Worm (Caenorhabditis elegans) whole organism, midembryonic: Measurements from ENCODE around the gene F15H10.8.

Source experiments
- T22C8.4 ChIP-seq: fragments of 200-800 bp; sonication (Bioruptor generic); IDR thresholded peaks from 2 replicates; pipeline ENCODE4 v1.3.6; 2022; ENCODE audit warnings: missing genetic modification characterization, missing compliant biosample characterization
- cog-1 ChIP-seq: sonication (generic microtip); optimal IDR thresholded peaks from 2 replicates; lab custom pipeline; 2016; ENCODE audit warnings: missing genetic modification characterization, missing compliant biosample characterization
- flt-1 ChIP-seq: fragments of 200-800 bp; sonication (Bioruptor generic); IDR thresholded peaks from 2 replicates; pipeline ENCODE4 v1.3.6; 2022; ENCODE audit warnings: missing genetic modification characterization, missing compliant biosample characterization
- klf-2 ChIP-seq: fragments of 200-800 bp; sonication (Bioruptor generic); conservative IDR thresholded peaks from 2 replicates; pipeline ENCODE4 v1.3.6; 2022; ENCODE audit warnings: missing genetic modification reagents, missing genetic modification characterization, missing compliant biosample characterization
- med-1 ChIP-seq: sonication (generic microtip); optimal IDR thresholded peaks from 2 replicates; lab custom pipeline; 2017; ENCODE audit warnings: missing genetic modification characterization, mild to moderate bottlenecking, missing compliant biosample characterization, antibody characterized with exemption, missing genetic modification reagents; ENCODE audit not compliant: insufficient read depth
- ref-1 ChIP-seq: fragments of 200-800 bp; sonication (Bioruptor generic); conservative IDR thresholded peaks from 2 replicates; pipeline ENCODE4 v1.3.6; 2022; ENCODE audit warnings: missing genetic modification reagents, missing genetic modification characterization, missing compliant biosample characterization
- tab-1 ChIP-seq: fragments of 200-800 bp; sonication (Bioruptor generic); IDR thresholded peaks from 2 replicates; pipeline ENCODE4 v1.3.6; 2022; ENCODE audit warnings: missing genetic modification characterization, missing compliant biosample characterization
- ztf-23 ChIP-seq: fragments of 200-800 bp; sonication (Bioruptor generic); IDR thresholded peaks from 2 replicates; pipeline ENCODE4 v1.3.6; 2022; ENCODE audit warnings: missing genetic modification reagents, missing genetic modification characterization, missing compliant biosample characterization
- ztf-29 ChIP-seq: fragments of 200-800 bp; sonication (Bioruptor generic); IDR thresholded peaks from 2 replicates; pipeline ENCODE4 v1.3.6; 2022; ENCODE audit warnings: missing genetic modification reagents, missing genetic modification characterization, missing compliant biosample characterization

Gene F15H10.8

ce11 chrV:10428608-10429007 is 25.9 kb upstream of the F15H10.8 start, which contains the start of gene tag-314:
Gene tag-314 (minus strand): TSS chrV:10428708.
- TF ChIP-seq ztf-23 (no peak), flt-1 (GFP tag; lab: Robert Waterston, UW) (no peak), klf-2 (GFP tag; lab: Robert Waterston, UW) (no peak), med-1 (GFP tag; lab: Kevin White, UChicago) (no peak), ref-1 (GFP tag; lab: Robert Waterston, UW) (no peak), tab-1 (GFP tag; lab: Robert Waterston, UW) (no peak), ztf-29 (no peak), T22C8.4 (GFP tag; lab: Robert Waterston, UW) (no peak), cog-1 (tag; lab: Kevin White, UChicago) (no peak)

DNA sequence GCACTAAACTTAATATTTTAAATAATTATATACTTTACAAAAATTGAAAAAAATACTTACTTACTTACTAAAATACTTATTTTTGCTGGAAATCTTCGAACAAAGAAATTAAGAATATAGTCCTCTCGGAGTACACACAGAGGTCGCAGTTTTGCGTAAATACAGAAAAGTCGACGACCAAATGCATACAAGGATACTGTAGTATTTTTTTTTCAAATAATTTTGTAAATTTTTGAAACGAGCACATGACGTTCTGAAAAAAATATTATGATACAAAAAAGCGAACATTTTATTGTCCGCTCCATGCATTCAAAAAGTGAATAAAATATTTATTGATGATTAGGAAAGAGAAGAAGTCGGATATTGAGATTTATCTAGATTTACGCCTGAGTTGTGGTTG is 23.5 kb upstream of the F15H10.8 start, which contains the start of gene apc-10:
Gene apc-10 (minus strand): TSS at position 101 of the 400 bp plus-strand sequence.
- TF ChIP-seq flt-1 (GFP tag; lab: Robert Waterston, UW) (no peak), tab-1 (GFP tag; lab: Robert Waterston, UW) (no peak), klf-2 (GFP tag; lab: Robert Waterston, UW) (no peak), ztf-29 (no peak), med-1 (GFP tag; lab: Kevin White, UChicago) (no peak), cog-1 (tag; lab: Kevin White, UChicago) (no peak), ref-1 (GFP tag; lab: Robert Waterston, UW) (no peak), ztf-23 (no peak), T22C8.4 (GFP tag; lab: Robert Waterston, UW) (no peak)

DNA sequence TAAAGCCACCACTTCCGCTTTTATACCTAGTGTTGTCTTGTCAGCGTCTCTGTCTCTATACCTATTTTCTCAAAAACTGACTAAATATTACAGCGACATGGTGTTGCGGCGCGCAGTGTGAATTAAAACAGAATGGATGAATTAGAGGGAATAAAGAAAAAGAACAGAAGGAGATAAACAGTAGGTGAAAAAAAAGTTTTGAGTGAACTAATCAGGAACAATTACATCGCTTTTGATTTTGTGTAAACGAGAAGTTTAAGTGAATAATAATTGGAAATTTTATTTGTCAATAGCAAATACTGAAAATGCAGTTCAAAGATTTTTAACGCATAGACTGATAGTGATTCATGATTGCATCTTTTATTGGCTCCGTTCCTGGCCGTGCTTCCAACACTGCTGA is 22.4 kb upstream of the F15H10.8 start, which contains the start of gene col-12:
Gene col-12 (minus strand): TSS at position 101 of the 400 bp plus-strand sequence.
- TF ChIP-seq cog-1 (tag; lab: Kevin White, UChicago) (no peak), ztf-29 (no peak)

DNA sequence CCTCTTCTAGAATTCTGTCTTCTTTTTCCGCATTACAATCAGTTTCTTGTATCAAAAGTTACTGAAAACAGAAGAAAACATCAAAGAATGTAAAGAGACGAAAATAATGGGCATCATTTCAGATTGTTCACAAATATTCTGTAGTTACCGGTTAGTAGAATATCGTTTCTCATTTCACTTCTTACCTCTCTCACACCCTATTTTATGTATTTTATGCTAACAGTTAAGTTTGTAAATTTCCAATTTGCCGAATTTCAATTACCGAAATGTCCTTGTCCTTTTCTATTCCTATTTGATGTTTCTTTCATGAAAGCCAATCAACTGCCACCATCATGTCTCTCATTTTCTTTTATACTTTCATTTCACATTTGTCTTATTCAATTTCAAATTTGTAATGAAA is 20.8 kb upstream of the F15H10.8 start:
- TF ChIP-seq klf-2 (GFP tag; lab: Robert Waterston, UW) = no peak
- TF ChIP-seq med-1 (GFP tag; lab: Kevin White, UChicago) = no peak
- no peak for TF ChIP-seq tab-1 (GFP tag; lab: Robert Waterston, UW)
- TF ChIP-seq ztf-29 = no peak
- TF ChIP-seq T22C8.4 (GFP tag; lab: Robert Waterston, UW) = no peak
- no peak for TF ChIP-seq ref-1 (GFP tag; lab: Robert Waterston, UW)
- no peak for TF ChIP-seq flt-1 (GFP tag; lab: Robert Waterston, UW)

DNA sequence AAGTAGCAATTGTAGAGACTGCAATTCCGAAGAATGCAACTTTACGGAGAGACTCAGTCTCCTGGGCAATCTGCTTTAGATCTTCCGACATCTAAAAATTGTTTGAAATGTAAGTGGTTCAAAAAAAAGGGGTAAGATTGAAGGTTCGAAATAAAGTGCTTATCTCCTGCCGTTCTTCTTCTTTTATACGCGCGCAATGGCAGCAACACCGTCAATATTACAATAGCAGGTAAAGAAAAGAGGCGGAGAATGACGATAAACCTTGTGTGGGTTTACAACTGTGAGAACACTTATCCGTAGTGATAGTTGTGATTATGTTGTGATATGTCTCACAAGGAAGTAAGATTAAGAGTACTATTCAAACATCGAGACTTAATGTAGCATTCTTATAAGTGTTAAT is 19.1 kb upstream of the F15H10.8 start, which contains the start of gene col-13:
Gene col-13 (minus strand): TSS at position 101 of the 400 bp plus-strand sequence.
- TF ChIP-seq T22C8.4 (GFP tag; lab: Robert Waterston, UW) (no peak), cog-1 (tag; lab: Kevin White, UChicago) (no peak), ztf-23 (no peak), med-1 (GFP tag; lab: Kevin White, UChicago) (no peak), tab-1 (GFP tag; lab: Robert Waterston, UW) (no peak), flt-1 (GFP tag; lab: Robert Waterston, UW) (no peak), klf-2 (GFP tag; lab: Robert Waterston, UW) (no peak), ztf-29 (no peak), ref-1 (GFP tag; lab: Robert Waterston, UW) (no peak)

ce11 chrV:10418961-10419360 is 16.3 kb upstream of the F15H10.8 start, which contains the start of gene F15H10.5:
Gene F15H10.5 (minus strand): TSS chrV:10419061.
- TF ChIP-seq med-1 (GFP tag; lab: Kevin White, UChicago) (no peak), klf-2 (GFP tag; lab: Robert Waterston, UW) (no peak), cog-1 (tag; lab: Kevin White, UChicago) (no peak), T22C8.4 (GFP tag; lab: Robert Waterston, UW) (no peak), tab-1 (GFP tag; lab: Robert Waterston, UW) (no peak), flt-1 (GFP tag; lab: Robert Waterston, UW) (no peak), ref-1 (GFP tag; lab: Robert Waterston, UW) (no peak), ztf-23 (no peak)

DNA sequence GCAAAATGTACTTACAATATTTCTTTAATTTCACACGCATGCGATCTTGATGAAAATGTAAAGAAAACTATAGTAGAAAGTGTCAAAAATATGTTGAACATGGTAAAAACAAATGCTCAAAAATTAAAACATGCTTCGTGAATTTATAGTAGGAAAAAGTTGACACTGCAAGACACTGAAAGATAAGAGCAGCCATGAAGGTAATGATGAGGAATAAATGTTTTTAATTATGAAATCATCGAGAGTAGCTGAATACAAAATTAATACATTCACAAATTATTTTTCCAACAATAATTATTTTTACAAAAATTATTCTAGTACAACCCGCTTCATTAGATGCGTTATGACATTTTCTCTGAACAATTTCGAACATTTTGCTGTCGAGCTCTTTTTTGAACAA is 14.2 kb upstream of the F15H10.8 start, which contains the start of gene F15H10.10:
Gene F15H10.10 (minus strand): TSS at position 101 of the 400 bp plus-strand sequence.
- no peak for TF ChIP-seq ztf-29
- no peak for TF ChIP-seq klf-2 (GFP tag; lab: Robert Waterston, UW)
- TF ChIP-seq ref-1 (GFP tag; lab: Robert Waterston, UW) = no peak
- no peak for TF ChIP-seq flt-1 (GFP tag; lab: Robert Waterston, UW)
- TF ChIP-seq med-1 (GFP tag; lab: Kevin White, UChicago) = no peak
- no peak for TF ChIP-seq cog-1 (tag; lab: Kevin White, UChicago)
- TF ChIP-seq ztf-23 = no peak
- TF ChIP-seq T22C8.4 (GFP tag; lab: Robert Waterston, UW) = no peak
- TF ChIP-seq tab-1 (GFP tag; lab: Robert Waterston, UW) = no peak

DNA sequence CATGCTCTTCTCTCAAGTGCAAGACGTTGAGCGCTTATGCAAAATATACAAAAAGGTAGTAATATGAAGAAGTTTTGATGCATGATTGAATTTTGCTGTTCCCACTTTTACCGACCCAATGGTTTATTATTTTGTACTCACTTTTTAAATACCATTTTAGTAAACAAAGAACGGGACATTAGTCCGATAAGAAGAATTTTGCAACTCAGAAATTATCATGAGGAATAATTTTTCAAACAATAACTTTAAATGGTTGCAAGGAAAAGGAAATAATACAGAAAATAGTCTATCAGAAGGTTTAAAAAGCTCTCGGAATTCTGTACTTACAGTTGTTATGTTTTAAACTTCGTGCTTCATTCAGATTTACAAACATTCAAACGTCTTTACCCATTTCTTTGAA is 11.9 kb upstream of the F15H10.8 start, which contains the start of gene F15H10.9:
Gene F15H10.9 (minus strand): TSS at position 101 of the 400 bp plus-strand sequence.
- TF ChIP-seq ztf-29 = no peak
- no peak for TF ChIP-seq flt-1 (GFP tag; lab: Robert Waterston, UW)
- TF ChIP-seq ref-1 (GFP tag; lab: Robert Waterston, UW) = no peak
- TF ChIP-seq med-1 (GFP tag; lab: Kevin White, UChicago) = no peak
- TF ChIP-seq T22C8.4 (GFP tag; lab: Robert Waterston, UW) = no peak
- TF ChIP-seq klf-2 (GFP tag; lab: Robert Waterston, UW) = no peak
- no peak for TF ChIP-seq ztf-23
- no peak for TF ChIP-seq cog-1 (tag; lab: Kevin White, UChicago)
- no peak for TF ChIP-seq tab-1 (GFP tag; lab: Robert Waterston, UW)

- TF ChIP-seq tab-1 (GFP tag; lab: Robert Waterston, UW) (no peak), ztf-29 (no peak), cog-1 (tag; lab: Kevin White, UChicago) (no peak), T22C8.4 (GFP tag; lab: Robert Waterston, UW) (no peak), med-1 (GFP tag; lab: Kevin White, UChicago) (no peak), ref-1 (GFP tag; lab: Robert Waterston, UW) (no peak), flt-1 (GFP tag; lab: Robert Waterston, UW) (no peak), ztf-23 (no peak), klf-2 (GFP tag; lab: Robert Waterston, UW) (no peak)
These were observed 7.5 kb upstream of the F15H10.8 start, which contains the start of gene F15H10.12 for ce11 chrV:10410030-10410713. Gene F15H10.12 (minus strand): TSS chrV:10410080.
